Fruit fly (Drosophila melanogaster) whole organism: ENCODE data around the gene CG46513.
"Not testable (repeated sequence)": the region's sequence is repeated elsewhere in the genome, so short reads cannot be mapped to it uniquely, and the experiment has no call there.

ENCODE experiments used
- EcR ChIP-seq, 2 experiments: fragments of >200 bp; optimal IDR thresholded peaks; 2 replicates each; lab custom pipeline; 2017; ENCODE audit warnings: missing biosample characterization in 2 of 2, missing genetic modification characterization in 2 of 2, missing genetic modification reagents in 2 of 2
- psq ChIP-seq: fragments of >200 bp; optimal IDR thresholded peaks from 2 replicates; lab custom pipeline; 2017

DNA sequence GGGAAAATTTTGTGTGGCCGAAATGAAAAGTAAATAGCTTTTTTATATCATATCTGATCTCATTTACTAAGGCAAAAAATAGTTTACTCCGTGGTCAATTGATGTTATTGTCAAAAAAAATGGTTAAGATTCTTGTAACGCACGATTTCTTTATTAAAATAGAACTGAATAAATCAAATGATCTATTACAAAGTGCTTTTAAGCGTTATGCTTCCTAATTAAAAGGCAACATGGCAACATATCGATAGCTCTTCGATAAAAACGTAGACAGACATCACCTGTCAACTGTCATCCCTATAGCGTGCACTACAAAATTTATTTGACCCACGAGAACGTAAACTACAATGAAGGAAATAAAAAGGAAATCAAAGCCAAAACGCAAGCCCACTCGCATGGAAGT is 34.5 kb upstream of the CG46513 start, which contains the start of gene CG46506:
- not testable (repeated sequence) for TF ChIP-seq EcR (GFP tag; optimal IDR thresholded peaks at IDR 0.05; lab: Kevin White, UChicago); psq (lab: Kevin White, UChicago)
